Fruit fly (Drosophila melanogaster) whole organism, wandering third instar larva: ENCODE measurements around the gene siz.

Source experiments
- Abd-B ChIP-seq: fragments of >200 bp; optimal IDR thresholded peaks from 2 replicates; lab custom pipeline; 2017; ENCODE audit warnings: missing biosample characterization, missing genetic modification characterization
- Dfd ChIP-seq: fragments of >200 bp; optimal IDR thresholded peaks from 2 replicates; lab custom pipeline; 2017; ENCODE audit warnings: missing biosample characterization, missing genetic modification characterization
- Rel ChIP-seq, 2 experiments: fragments of 200-800 bp; sonication (Bioruptor generic) in 1 of 2; optimal IDR thresholded peaks; 2 replicates in 1 of 2; 3 replicates in 1 of 2; lab custom pipeline; 2016 to 2019; ENCODE audit warnings: mild to moderate bottlenecking in 2 of 2, missing biosample characterization in 2 of 2, missing genetic modification characterization in 2 of 2, moderate library complexity in 1 of 2
- dl ChIP-seq, 2 experiments: fragments of 175-275, 200-275 bp in 1 of 2; fragments of 200-275 bp in 1 of 2; sonication (Bioruptor generic); optimal IDR thresholded peaks; lab custom pipeline; 2018; ENCODE audit warnings: mild to moderate bottlenecking in 2 of 2, missing biosample characterization in 2 of 2, missing genetic modification characterization in 2 of 2, moderate library complexity in 2 of 2; ENCODE audit not compliant: partially characterized antibody in 2 of 2, insufficient read depth in 1 of 2
- foxo ChIP-seq, 2 experiments: fragments of 200-800 bp; sonication (Bioruptor generic); optimal IDR thresholded peaks; 2 replicates in 1 of 2; 3 replicates in 1 of 2; lab custom pipeline; 2016 to 2017; ENCODE audit warnings: missing biosample characterization in 2 of 2, missing genetic modification characterization in 2 of 2
- fru ChIP-seq: fragments of 200-800 bp; sonication (Bioruptor generic); optimal IDR thresholded peaks from 3 replicates; lab custom pipeline; 2016; ENCODE audit warnings: missing biosample characterization, mild to moderate bottlenecking, missing genetic modification characterization
- h ChIP-seq: fragments of 200-800 bp; sonication (Bioruptor generic); optimal IDR thresholded peaks from 3 replicates; lab custom pipeline; 2016; ENCODE audit warnings: missing biosample characterization, mild to moderate bottlenecking, missing genetic modification characterization
- lola ChIP-seq: fragments of >200 bp; optimal IDR thresholded peaks from 2 replicates; lab custom pipeline; 2017; ENCODE audit warnings: missing biosample characterization, missing genetic modification characterization
- psq ChIP-seq: fragments of 200-800 bp; sonication (Bioruptor generic); optimal IDR thresholded peaks from 3 replicates; lab custom pipeline; 2017; ENCODE audit warnings: missing biosample characterization, mild to moderate bottlenecking, missing genetic modification characterization, moderate library complexity
- sv ChIP-seq: fragments of 200-800 bp; sonication (Bioruptor generic); optimal IDR thresholded peaks from 3 replicates; lab custom pipeline; 2016; ENCODE audit warnings: missing biosample characterization, missing genetic modification characterization
- tai ChIP-seq: sonication (Bioruptor generic); optimal IDR thresholded peaks from 2 replicates; lab custom pipeline; 2016; ENCODE audit warnings: missing biosample characterization, missing genetic modification characterization
- woc ChIP-seq: sonication (Bioruptor generic); optimal IDR thresholded peaks from 2 replicates; lab custom pipeline; 2016; ENCODE audit warnings: missing biosample characterization, mild to moderate bottlenecking, missing genetic modification characterization

dm6 chr3L:21106883-21107282 is 72.5 kb downstream of the siz start:
- TF ChIP-seq dl (GFP tag; optimal IDR thresholded peaks at IDR 0.05; lab: Kevin White, UChicago; ENCODE audit: insufficient read depth in 1 of 2, partially characterized antibody in 2 of 2) (no peak), h (GFP tag; lab: Kevin White, UChicago) (peak; percentile 27), woc (GFP tag; lab: Kevin White, UChicago) (no peak), lola (GFP tag; lab: Kevin White, UChicago) (no peak), fru (GFP tag; lab: Kevin White, UChicago) (no peak), foxo (GFP tag; optimal IDR thresholded peaks at IDR 0.05; lab: Kevin White, UChicago) (peak in 1 of 2 experiments; percentile 22), Abd-B (GFP tag; lab: Kevin White, UChicago) (no peak), Dfd (GFP tag; lab: Kevin White, UChicago) (no peak), sv (no peak), psq (GFP tag; lab: Kevin White, UChicago) (no peak), Rel (GFP tag; optimal IDR thresholded peaks at IDR 0.05; lab: Kevin White, UChicago) (no peak), Rel (tag; optimal IDR thresholded peaks at IDR 0.05; lab: Kevin White, UChicago) (no peak), tai (no peak)
